Fruit fly (Drosophila melanogaster): ENCODE results near the gene CG44325.
A peak's percentile ranks its signal among the peaks of the same experiment; 100 is the strongest.

The CG44325 gene

dm6 chrX:9062665-9063064 lies 15.6 kb downstream of the CG44325 start (continued):
- no peak for TF ChIP-seq Camta (GFP tag; optimal IDR thresholded peaks at IDR 0.05)
- no peak for TF ChIP-seq az2 (GFP tag; optimal IDR thresholded peaks at IDR 0.05)
- TF ChIP-seq CG12744 (GFP tag; optimal IDR thresholded peaks at IDR 0.05) = no peak
- no peak for TF ChIP-seq CG6854 (GFP tag; optimal IDR thresholded peaks at IDR 0.05)
- no peak for TF ChIP-seq vnd (GFP tag; IDR thresholded peaks at IDR 0.05; ENCODE audit: partially characterized antibody)
- TF ChIP-seq Dfd (GFP tag; optimal IDR thresholded peaks at IDR 0.05) = no peak
- no peak for TF ChIP-seq NK7.1 (GFP tag; optimal IDR thresholded peaks at IDR 0.05)
- no peak for TF ChIP-seq CG12104 (GFP tag; optimal IDR thresholded peaks at IDR 0.05)
- no peak for TF ChIP-seq CG6765 (GFP tag; optimal IDR thresholded peaks at IDR 0.05)
- no peak for TF ChIP-seq D19B (GFP tag; optimal IDR thresholded peaks at IDR 0.05)
- no peak for TF ChIP-seq kni (GFP tag; optimal IDR thresholded peaks at IDR 0.05)
- no peak for TF ChIP-seq CG10209 (GFP tag; optimal IDR thresholded peaks at IDR 0.05)
- TF ChIP-seq wek (GFP tag; optimal IDR thresholded peaks at IDR 0.05) = no peak
- no peak for TF ChIP-seq sr (GFP tag; IDR thresholded peaks at IDR 0.05)
- no peak for TF ChIP-seq Jarid2 (GFP tag; optimal IDR thresholded peaks at IDR 0.05)
- no peak for TF ChIP-seq CG6272 (GFP tag; IDR thresholded peaks at IDR 0.05)
- TF ChIP-seq NC2α (GFP tag; optimal IDR thresholded peaks at IDR 0.05) = no peak
- TF ChIP-seq CG13624 (GFP tag; optimal IDR thresholded peaks at IDR 0.05) = no peak
- no peak for TF ChIP-seq HHEX (GFP tag; optimal IDR thresholded peaks at IDR 0.05)
- no peak for TF ChIP-seq CG7987 (GFP tag; optimal IDR thresholded peaks at IDR 0.05)
- no peak for TF ChIP-seq pb (GFP tag; optimal IDR thresholded peaks at IDR 0.05)
- TF ChIP-seq CG13123 (GFP tag; optimal IDR thresholded peaks at IDR 0.05) = no peak
- no peak for TF ChIP-seq abd-A (tag; optimal IDR thresholded peaks at IDR 0.05)
- TF ChIP-seq Gsc (GFP tag; IDR thresholded peaks at IDR 0.05) = no peak
- peak; percentile 21 for TF ChIP-seq CG18619 (GFP tag; optimal IDR thresholded peaks at IDR 0.05)
- 0 out of 3 replicates have a peak, but pooled peaks have one; percentile 10 for TF ChIP-seq CG17361 (GFP tag; IDR thresholded peaks at IDR 0.05)
- TF ChIP-seq BEAF-32 (GFP tag; optimal IDR thresholded peaks at IDR 0.05) = no peak
- no peak for TF ChIP-seq Neu2 (GFP tag; optimal IDR thresholded peaks at IDR 0.05; ENCODE audit: borderline replicate concordance)
- no peak for TF ChIP-seq CG6683 (GFP tag; optimal IDR thresholded peaks at IDR 0.05)
- TF ChIP-seq nom (GFP tag; optimal IDR thresholded peaks at IDR 0.05) = no peak
- peak; percentile 3 for TF ChIP-seq Hmr (GFP tag; optimal IDR thresholded peaks at IDR 0.05)
- peak; percentile 16; the same call in 1 of the 2 replicates for TF ChIP-seq ap (GFP tag; IDR thresholded peaks at IDR 0.05)
- TF ChIP-seq CG16813 (GFP tag; IDR thresholded peaks at IDR 0.05; ENCODE audit: partially characterized antibody) = no peak
- peak; percentile 43 for TF ChIP-seq CG11504 (tag; optimal IDR thresholded peaks at IDR 0.05)
- TF ChIP-seq ERR (GFP tag; optimal IDR thresholded peaks at IDR 0.05) = no peak
- no peak for TF ChIP-seq Adf1 (GFP tag; IDR thresholded peaks at IDR 0.05)
- TF ChIP-seq Fer2 (tag; optimal IDR thresholded peaks at IDR 0.05) = no peak
- 0 out of 3 replicates have a peak, but pooled peaks have one; percentile 24 for TF ChIP-seq Optix (GFP tag; IDR thresholded peaks at IDR 0.05)
- TF ChIP-seq CG3163 (GFP tag; optimal IDR thresholded peaks at IDR 0.05) = no peak
- TF ChIP-seq br (optimal IDR thresholded peaks at IDR 0.05) = no peak
- 0 out of 3 replicates have a peak, but pooled peaks have one; percentile 11 for TF ChIP-seq CG14050 (GFP tag; IDR thresholded peaks at IDR 0.05)
- TF ChIP-seq crp (GFP tag; optimal IDR thresholded peaks at IDR 0.05) = no peak
- TF ChIP-seq CG17829 (tag; optimal IDR thresholded peaks at IDR 0.05) = peak; percentile 8
- TF ChIP-seq CG12299 (tag; optimal IDR thresholded peaks at IDR 0.05) = no peak
- TF ChIP-seq CG2889 (GFP tag; IDR thresholded peaks at IDR 0.05) = no peak
- no peak for TF ChIP-seq CG4404 (GFP tag; IDR thresholded peaks at IDR 0.05)
- no peak for TF ChIP-seq CG11093 (GFP tag; IDR thresholded peaks at IDR 0.05)
- TF ChIP-seq CG9817 (tag; optimal IDR thresholded peaks at IDR 0.05) = peak; percentile 8
- TF ChIP-seq cwo (GFP tag; optimal IDR thresholded peaks at IDR 0.05) = no peak
- peak in 1 of 2 experiments; percentile 5 for TF ChIP-seq bsh (GFP tag; optimal IDR thresholded peaks at IDR 0.05)
- no peak for TF ChIP-seq CG32772 (GFP tag; IDR thresholded peaks at IDR 0.05)

Measured in whole organism, embryonic.